Fruit fly (Drosophila melanogaster): ENCODE results near the gene Pglym78.

The Pglym78 gene

dm6 chr3R:29151621-29152092 lies 3.6 kb downstream of the Pglym78 start, which contains the start of gene eIF2D (continued):
- TF ChIP-seq CG12391 (tag; optimal IDR thresholded peaks at IDR 0.05) (peak; percentile 71), CG10321 (GFP tag; IDR thresholded peaks at IDR 0.05) (no peak), nom (GFP tag; optimal IDR thresholded peaks at IDR 0.05) (peak; percentile 20), pb (GFP tag; optimal IDR thresholded peaks at IDR 0.05) (no peak), CG1832 (GFP tag; optimal IDR thresholded peaks at IDR 0.05) (no peak), Gug (GFP tag; IDR thresholded peaks at IDR 0.05) (0 out of 4 replicates have a peak, but pooled peaks have one; percentile 8), zfh2 (GFP tag; optimal IDR thresholded peaks at IDR 0.05) (peak; percentile 29), emc (GFP tag; optimal IDR thresholded peaks at IDR 0.05) (no peak), CG6689 (GFP tag; IDR thresholded peaks at IDR 0.05) (peak; percentile 71), lmd (GFP tag; IDR thresholded peaks at IDR 0.05) (peak; percentile 40; the same call in 1 of the 2 replicates), gce (GFP tag; IDR thresholded peaks at IDR 0.05) (0 out of 3 replicates have a peak, but pooled peaks have one; percentile 9), CG16863 (GFP tag; optimal IDR thresholded peaks at IDR 0.05) (peak; percentile 50), CG17328 (GFP tag; IDR thresholded peaks at IDR 0.05) (peak; percentile 54; the same call in 1 of the 2 replicates), B-H1 (GFP tag; IDR thresholded peaks at IDR 0.05) (peak; percentile 25; the same call in 1 of the 3 replicates), Eip74EF (GFP tag; optimal IDR thresholded peaks at IDR 0.05) (peak in 1 of 2 experiments; percentile 63), ATbp (GFP tag; optimal IDR thresholded peaks at IDR 0.05) (peak; percentile 36), ac (GFP tag; optimal IDR thresholded peaks at IDR 0.05) (peak; percentile 24), bsh (GFP tag; optimal IDR thresholded peaks at IDR 0.05) (peak; percentile 1 to 61), dpn (GFP tag; optimal IDR thresholded peaks at IDR 0.05) (peak; percentile 29 to 50), CG3847 (GFP tag; IDR thresholded peaks at IDR 0.05) (peak; percentile 30; the same call in 1 of the 2 replicates), Lim3 (GFP tag; IDR thresholded peaks at IDR 0.05) (no peak), cwo (GFP tag; optimal IDR thresholded peaks at IDR 0.05) (peak; percentile 21), YL-1 (GFP tag; optimal IDR thresholded peaks at IDR 0.05) (no peak), CG7745 (tag; optimal IDR thresholded peaks at IDR 0.05) (no peak), CG10366 (GFP tag; IDR thresholded peaks at IDR 0.05) (peak; percentile 37), CG12299 (tag; optimal IDR thresholded peaks at IDR 0.05) (peak; percentile 22), seq (GFP tag; IDR thresholded peaks at IDR 0.05) (0 out of 2 replicates have a peak, but pooled peaks have one; percentile 42), Dll (GFP tag; IDR thresholded peaks at IDR 0.05; ENCODE audit: partially characterized antibody) (no peak), zen2 (GFP tag; IDR thresholded peaks at IDR 0.05; ENCODE audit: partially characterized antibody) (no peak), CG32772 (GFP tag; IDR thresholded peaks at IDR 0.05) (no peak), NFAT (GFP tag; IDR thresholded peaks at IDR 0.05) (peak; percentile 50; the same call in 1 of the 2 replicates), CG10979 (tag; optimal IDR thresholded peaks at IDR 0.05) (peak; percentile 66), Hmr (GFP tag; optimal IDR thresholded peaks at IDR 0.05) (peak; percentile 65), CG11085 (GFP tag; IDR thresholded peaks at IDR 0.05) (no peak), disco-r (GFP tag; optimal IDR thresholded peaks at IDR 0.05) (no peak), CG6854 (GFP tag; optimal IDR thresholded peaks at IDR 0.05) (peak; percentile 62), CG10462 (GFP tag; optimal IDR thresholded peaks at IDR 0.05) (no peak), CG2116 (GFP tag; optimal IDR thresholded peaks at IDR 0.05) (peak; percentile 40), CG8924 (tag; optimal IDR thresholded peaks at IDR 0.05) (peak; percentile 67), hb (GFP tag; IDR thresholded peaks at IDR 0.05; ENCODE audit: partially characterized antibody) (no peak), CG6272 (GFP tag; IDR thresholded peaks at IDR 0.05) (peak; percentile 45), CG6813 (GFP tag; optimal IDR thresholded peaks at IDR 0.05) (peak; percentile 59), pum (GFP tag; optimal IDR thresholded peaks at IDR 0.05) (no peak), Meics (GFP tag; optimal IDR thresholded peaks at IDR 0.05) (peak; percentile 72), CG16779 (GFP tag; IDR thresholded peaks at IDR 0.05) (0 out of 2 replicates have a peak, but pooled peaks have one; percentile 14), yki (optimal IDR thresholded peaks at IDR 0.05) (no peak), btn (GFP tag; optimal IDR thresholded peaks at IDR 0.05) (no peak), CG10565 (GFP tag; optimal IDR thresholded peaks at IDR 0.05) (no peak), chif (GFP tag; optimal IDR thresholded peaks at IDR 0.05) (peak; percentile 37), CG30020 (tag; optimal IDR thresholded peaks at IDR 0.05) (peak; percentile 20)

Measured in whole organism, embryonic.